Worm (Caenorhabditis elegans): ENCODE data around the gene F54D5.3.

DNA sequence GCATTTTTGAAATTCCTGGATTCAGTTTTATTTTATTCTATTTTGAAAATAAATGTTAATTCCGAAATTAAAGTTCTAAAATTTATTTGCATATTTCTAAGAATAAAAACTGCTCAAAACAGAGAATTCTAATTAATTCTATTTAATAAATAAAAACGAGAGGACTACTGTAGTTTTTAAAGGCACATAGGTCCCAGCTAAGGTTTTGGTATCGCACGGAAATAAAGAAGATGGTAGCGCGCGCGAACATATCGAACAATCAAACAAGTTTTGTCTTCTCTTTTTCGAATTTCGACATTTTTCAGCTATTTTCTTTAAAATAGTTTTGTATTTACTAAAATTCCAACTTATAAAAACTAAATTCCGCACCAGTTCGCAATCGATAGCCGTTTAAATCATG lies 6.3 kb downstream of the F54D5.3 start:
- TF ChIP-seq ama-1 (optimal IDR thresholded peaks at IDR 0.05) (no peak), ceh-36 (tag; optimal IDR thresholded peaks at IDR 0.05) (no peak), ets-7 (tag; optimal IDR thresholded peaks at IDR 0.05) (no peak)
